Fruit fly (Drosophila melanogaster) whole organism, adult: Measurements from ENCODE around the gene Ddr.

ENCODE experiments used
- CG11617 ChIP-seq: fragments of 200-800 bp; sonication (Bioruptor generic); optimal IDR thresholded peaks from 2 replicates; lab custom pipeline; 2017; ENCODE audit warnings: mild to moderate bottlenecking, missing biosample characterization, missing genetic modification reagents, missing genetic modification characterization
- CG12768 ChIP-seq: fragments of 200-800 bp; sonication (Bioruptor generic); optimal IDR thresholded peaks from 2 replicates; lab custom pipeline; 2017; ENCODE audit warnings: missing biosample characterization, missing genetic modification characterization, mild to moderate bottlenecking, moderate library complexity, missing genetic modification reagents
- CG14711 ChIP-seq: fragments of 200-800 bp; sonication (Bioruptor generic); optimal IDR thresholded peaks from 2 replicates; lab custom pipeline; 2018; ENCODE audit warnings: missing biosample characterization, mild to moderate bottlenecking, missing genetic modification characterization, moderate library complexity
- CG1620 ChIP-seq: fragments of 200-800 bp; sonication (Bioruptor generic); optimal IDR thresholded peaks from 2 replicates; lab custom pipeline; 2016; ENCODE audit warnings: missing biosample characterization, missing genetic modification characterization
- CG33017 ChIP-seq: fragments of 200-800 bp; sonication (Bioruptor generic); optimal IDR thresholded peaks from 2 replicates; lab custom pipeline; 2018; ENCODE audit warnings: missing biosample characterization, mild to moderate bottlenecking, missing genetic modification characterization, moderate library complexity
- CG5204 ChIP-seq: fragments of 200-800 bp; sonication (Bioruptor generic); optimal IDR thresholded peaks from 2 replicates; lab custom pipeline; 2016; ENCODE audit warnings: missing biosample characterization, missing genetic modification characterization
- CG7045 ChIP-seq: fragments of 200-800 bp; sonication (Bioruptor generic); optimal IDR thresholded peaks from 2 replicates; lab custom pipeline; 2017; ENCODE audit warnings: missing biosample characterization, mild to moderate bottlenecking, missing genetic modification characterization
- CG7101 ChIP-seq: fragments of 200-800 bp; sonication (Bioruptor generic); optimal IDR thresholded peaks from 2 replicates; lab custom pipeline; 2018; ENCODE audit warnings: missing biosample characterization, mild to moderate bottlenecking, missing genetic modification characterization, moderate library complexity
- Clk ChIP-seq: fragments of 200-800 bp; sonication (Bioruptor generic); optimal IDR thresholded peaks from 2 replicates; lab custom pipeline; 2017; ENCODE audit warnings: missing biosample characterization, missing genetic modification characterization
- Crg-1 ChIP-seq: fragments of 200-800 bp; sonication (Bioruptor generic); optimal IDR thresholded peaks from 2 replicates; lab custom pipeline; 2016; ENCODE audit warnings: missing biosample characterization, missing genetic modification characterization
- Hr96 ChIP-seq: fragments of 200-800 bp; sonication (Bioruptor generic); optimal IDR thresholded peaks from 2 replicates; lab custom pipeline; 2016; ENCODE audit warnings: missing biosample characterization, missing genetic modification characterization
- Mnt ChIP-seq: fragments of 200-800 bp; sonication (Bioruptor generic); optimal IDR thresholded peaks from 2 replicates; lab custom pipeline; 2016; ENCODE audit warnings: missing biosample characterization, mild to moderate bottlenecking, missing genetic modification characterization
- bab1 ChIP-seq: fragments of 200-800 bp; sonication (Bioruptor generic); optimal IDR thresholded peaks from 3 replicates; lab custom pipeline; 2019; ENCODE audit warnings: missing biosample characterization, mild to moderate bottlenecking, missing genetic modification characterization, moderate library complexity
- cic ChIP-seq: fragments of 200-800 bp; sonication (Bioruptor generic); optimal IDR thresholded peaks from 2 replicates; lab custom pipeline; 2017; ENCODE audit warnings: missing biosample characterization, mild to moderate bottlenecking, missing genetic modification characterization, moderate library complexity
- cnc ChIP-seq, 2 experiments: fragments of >200 bp; optimal IDR thresholded peaks; 2 replicates each; lab custom pipeline; 2017
- kay ChIP-seq: fragments of 200-800 bp; sonication (Bioruptor generic); peaks from one replicate; lab custom pipeline; 2016; ENCODE audit warnings: missing biosample characterization, missing genetic modification characterization, borderline replicate concordance
- ovo ChIP-seq: fragments of 200-800 bp; sonication (Bioruptor generic); optimal IDR thresholded peaks from 2 replicates; lab custom pipeline; 2016; ENCODE audit warnings: missing biosample characterization, missing genetic modification characterization
- pad ChIP-seq: fragments of 200-800 bp; sonication (Bioruptor generic); optimal IDR thresholded peaks from 3 replicates; lab custom pipeline; 2017; ENCODE audit warnings: missing biosample characterization, missing genetic modification characterization, mild to moderate bottlenecking, moderate library complexity, missing genetic modification reagents
- tj ChIP-seq: fragments of 200-800 bp; sonication (Bioruptor generic); optimal IDR thresholded peaks from 3 replicates; lab custom pipeline; 2017; ENCODE audit warnings: missing biosample characterization, mild to moderate bottlenecking, missing genetic modification characterization, moderate library complexity
- toe ChIP-seq: fragments of 200-800 bp; sonication (Bioruptor generic); optimal IDR thresholded peaks from 2 replicates; lab custom pipeline; 2016; ENCODE audit warnings: missing biosample characterization, missing genetic modification characterization

Gene Ddr

dm6 chr2L:6343084-6343873 lies 90.4 kb downstream of the Ddr start:
- TF ChIP-seq CG1620 (no peak), CG33017 (tag; lab: Kevin White, UChicago) (no peak), bab1 (GFP tag; lab: Kevin White, UChicago) (no peak), Mnt (GFP tag; lab: Kevin White, UChicago) (peak; percentile 68), Hr96 (no peak), kay (GFP tag; lab: Kevin White, UChicago) (peak; percentile 92), CG12768 (GFP tag; lab: Kevin White, UChicago) (peak; percentile 34), Clk (no peak), cic (GFP tag; lab: Kevin White, UChicago) (peak; percentile 94), toe (no peak)

- no peak for TF ChIP-seq CG7101 (tag; lab: Kevin White, UChicago)
- TF ChIP-seq kay (GFP tag; lab: Kevin White, UChicago), result peak; percentile 74
- no peak for TF ChIP-seq CG12768 (GFP tag; lab: Kevin White, UChicago)
Observed at dm6 chr2L:6348327-6348726, 95.4 kb downstream of the Ddr start, which contains the start of gene CG9497. CG9497 (minus strand) TSS chr2L:6348427.

- peak; percentile 72 for TF ChIP-seq CG5204 (GFP tag; lab: Kevin White, UChicago)
- peak; percentile 93 for TF ChIP-seq CG7101 (tag; lab: Kevin White, UChicago)
- no peak for TF ChIP-seq bab1 (GFP tag; lab: Kevin White, UChicago)
- TF ChIP-seq CG12768 (GFP tag; lab: Kevin White, UChicago), result peak; percentile 96
- TF ChIP-seq Hr96, result peak; percentile 32
- TF ChIP-seq CG11617 (GFP tag; lab: Kevin White, UChicago), result peak; percentile 89
- TF ChIP-seq Clk, result peak; percentile 91
- TF ChIP-seq Mnt (GFP tag; lab: Kevin White, UChicago), result peak; percentile 13
- peak in 1 of 2 experiments; percentile 90 for TF ChIP-seq cnc (optimal IDR thresholded peaks at IDR 0.05; lab: Kevin White, UChicago)
- TF ChIP-seq CG7045 (GFP tag; lab: Kevin White, UChicago), result peak; percentile 47
- TF ChIP-seq CG1620, result no peak
- peak; percentile 86 for TF ChIP-seq CG14711 (tag; lab: Kevin White, UChicago)
- TF ChIP-seq pad (GFP tag; lab: Kevin White, UChicago), result peak; percentile 80
- TF ChIP-seq kay (GFP tag; lab: Kevin White, UChicago), result peak; percentile 52
- TF ChIP-seq toe, result peak; percentile 38
- TF ChIP-seq tj (GFP tag; lab: Kevin White, UChicago), result peak; percentile 61
- TF ChIP-seq CG33017 (tag; lab: Kevin White, UChicago), result peak; percentile 97
- peak; percentile 34 for TF ChIP-seq cic (GFP tag; lab: Kevin White, UChicago)
- TF ChIP-seq Crg-1, result peak; percentile 31
- TF ChIP-seq ovo, result peak; percentile 2
Observed at dm6 chr2L:6350984-6351808, 98.3 kb downstream of the Ddr start, which contains the start of gene CG9498. CG9498 (minus strand) TSS chr2L:6351034.

dm6 chr2L:6351809-6352182 lies 98.9 kb downstream of the Ddr start:
- TF ChIP-seq Clk (peak; percentile 90), CG5204 (GFP tag; lab: Kevin White, UChicago) (peak; percentile 95), CG1620 (peak; percentile 64), Mnt (GFP tag; lab: Kevin White, UChicago) (peak; percentile 85), bab1 (GFP tag; lab: Kevin White, UChicago) (peak; percentile 46), cic (GFP tag; lab: Kevin White, UChicago) (peak; percentile 98), Hr96 (peak; percentile 92), kay (GFP tag; lab: Kevin White, UChicago) (peak; percentile 98), CG12768 (GFP tag; lab: Kevin White, UChicago) (peak; percentile 96), ovo (peak; percentile 55), CG7045 (GFP tag; lab: Kevin White, UChicago) (peak; percentile 91), toe (peak; percentile 94), CG14711 (tag; lab: Kevin White, UChicago) (peak; percentile 89), CG7101 (tag; lab: Kevin White, UChicago) (peak; percentile 95), pad (GFP tag; lab: Kevin White, UChicago) (peak; percentile 83), CG33017 (tag; lab: Kevin White, UChicago) (peak; percentile 95), cnc (optimal IDR thresholded peaks at IDR 0.05; lab: Kevin White, UChicago) (no peak), Crg-1 (peak; percentile 74), tj (GFP tag; lab: Kevin White, UChicago) (peak; percentile 54), CG11617 (GFP tag; lab: Kevin White, UChicago) (peak; percentile 87)

- TF ChIP-seq cnc (optimal IDR thresholded peaks at IDR 0.05; lab: Kevin White, UChicago) (no peak), CG14711 (tag; lab: Kevin White, UChicago) (no peak), cic (GFP tag; lab: Kevin White, UChicago) (no peak), tj (GFP tag; lab: Kevin White, UChicago) (no peak), pad (GFP tag; lab: Kevin White, UChicago) (no peak), CG5204 (GFP tag; lab: Kevin White, UChicago) (no peak), CG11617 (GFP tag; lab: Kevin White, UChicago) (no peak), kay (GFP tag; lab: Kevin White, UChicago) (no peak), toe (no peak), Crg-1 (no peak), CG12768 (GFP tag; lab: Kevin White, UChicago) (no peak), CG33017 (tag; lab: Kevin White, UChicago) (no peak), Hr96 (no peak), Clk (no peak), CG1620 (no peak), bab1 (GFP tag; lab: Kevin White, UChicago) (no peak), CG7101 (tag; lab: Kevin White, UChicago) (no peak), CG7045 (GFP tag; lab: Kevin White, UChicago) (no peak)
Observed at dm6 chr2L:6354231-6354630, 101.3 kb downstream of the Ddr start, which contains the start of gene ppk7. ppk7 (minus strand) TSS chr2L:6354331.
